Worm (Caenorhabditis elegans) whole organism, mixed stage, embryonic: ENCODE measurements around the gene C27B7.2.

Source experiments
- bed-3 ChIP-seq: fragments of 200-800 bp; sonication (Bioruptor generic); optimal IDR thresholded peaks from 3 replicates; lab custom pipeline; 2018; ENCODE audit warnings: mild to moderate bottlenecking, missing genetic modification characterization, moderate library complexity, missing compliant biosample characterization
- blmp-1 ChIP-seq: fragments of 150-350 bp; optimal IDR thresholded peaks from 2 replicates; lab custom pipeline; 2014; ENCODE audit warnings: missing biosample characterization, missing genetic modification characterization
- ceh-43 ChIP-seq: fragments of 200-800 bp; sonication (Bioruptor generic); optimal IDR thresholded peaks from 2 replicates; lab custom pipeline; 2018; ENCODE audit warnings: mild to moderate bottlenecking, missing genetic modification characterization, moderate library complexity, missing compliant biosample characterization
- drap-1 ChIP-seq: fragments of 200-800 bp; sonication (Bioruptor generic); optimal IDR thresholded peaks from 3 replicates; lab custom pipeline; 2018; ENCODE audit warnings: mild to moderate bottlenecking, missing genetic modification characterization, missing compliant biosample characterization
- elt-1 ChIP-seq: sonication (generic microtip); optimal IDR thresholded peaks from 2 replicates; lab custom pipeline; 2017; ENCODE audit warnings: missing genetic modification characterization, mild to moderate bottlenecking, missing compliant biosample characterization, antibody characterized with exemption, moderate library complexity, borderline replicate concordance; ENCODE audit not compliant: insufficient read depth
- lin-13 ChIP-seq: fragments of 150-350 bp; optimal IDR thresholded peaks from 2 replicates; lab custom pipeline; 2014; ENCODE audit warnings: missing biosample characterization, missing genetic modification characterization
- lsy-2 ChIP-seq: fragments of 150-350 bp; optimal IDR thresholded peaks from 2 replicates; lab custom pipeline; 2014; ENCODE audit warnings: missing biosample characterization, missing genetic modification characterization
- nhr-12 ChIP-seq: fragments of 150-350 bp; optimal IDR thresholded peaks from 2 replicates; lab custom pipeline; 2014; ENCODE audit warnings: missing biosample characterization, missing genetic modification characterization
- nhr-237 ChIP-seq: fragments of 150-350 bp; optimal IDR thresholded peaks from 2 replicates; lab custom pipeline; 2014; ENCODE audit warnings: missing biosample characterization, missing genetic modification characterization
- nhr-76 ChIP-seq: sonication (generic microtip); optimal IDR thresholded peaks from 2 replicates; lab custom pipeline; 2017; ENCODE audit warnings: missing biosample characterization, missing genetic modification characterization
- sptf-1 ChIP-seq: sonication (generic microtip); optimal IDR thresholded peaks from 2 replicates; lab custom pipeline; 2017; ENCODE audit warnings: mild to moderate bottlenecking, missing genetic modification characterization, moderate library complexity, missing compliant biosample characterization
- unc-39 ChIP-seq: fragments of 150-350 bp; optimal IDR thresholded peaks from 2 replicates; lab custom pipeline; 2014; ENCODE audit warnings: missing biosample characterization, missing genetic modification characterization
- unc-62 ChIP-seq: fragments of 150-350 bp; optimal IDR thresholded peaks from 2 replicates; lab custom pipeline; 2014; ENCODE audit warnings: missing biosample characterization, missing genetic modification reagents, missing genetic modification characterization

- TF ChIP-seq unc-39 = no peak
- TF ChIP-seq bed-3 (GFP tag; lab: Kevin White, UChicago) = no peak
- TF ChIP-seq unc-62 = no peak
- no peak for TF ChIP-seq lin-13 (tag; lab: Kevin White, UChicago)
- no peak for TF ChIP-seq nhr-237 (tag; lab: Kevin White, UChicago)
- TF ChIP-seq blmp-1 (tag; lab: Kevin White, UChicago) = no peak
- TF ChIP-seq nhr-12 (tag; lab: Kevin White, UChicago) = no peak
- TF ChIP-seq drap-1 (GFP tag; lab: Kevin White, UChicago) = no peak
- no peak for TF ChIP-seq sptf-1 (tag; lab: Kevin White, UChicago)
- TF ChIP-seq elt-1 (tag; lab: Kevin White, UChicago) = no peak
- TF ChIP-seq nhr-76 (tag; lab: Kevin White, UChicago) = no peak
- no peak for TF ChIP-seq ceh-43 (GFP tag; lab: Kevin White, UChicago)
- no peak for TF ChIP-seq lsy-2 (tag; lab: Kevin White, UChicago)
Measured at ce11 chrIV:8844457-8844856, 48.2 kb upstream of the C27B7.2 start, which contains the start of gene T11B7.2.
